Worm (Caenorhabditis elegans) whole organism, mixed stage, embryonic: ENCODE data around the gene tsp-11.

Experiments
- ceh-83 ChIP-seq: fragments of 200-800 bp; sonication (Bioruptor generic); optimal IDR thresholded peaks from 2 replicates; lab custom pipeline; 2018; ENCODE audit warnings: mild to moderate bottlenecking, missing genetic modification characterization, missing compliant biosample characterization
- drap-1 ChIP-seq: fragments of 200-800 bp; sonication (Bioruptor generic); optimal IDR thresholded peaks from 3 replicates; lab custom pipeline; 2018; ENCODE audit warnings: mild to moderate bottlenecking, missing genetic modification characterization, missing compliant biosample characterization
- elt-1 ChIP-seq: sonication (generic microtip); optimal IDR thresholded peaks from 2 replicates; lab custom pipeline; 2017; ENCODE audit warnings: missing genetic modification characterization, mild to moderate bottlenecking, missing compliant biosample characterization, antibody characterized with exemption, moderate library complexity, borderline replicate concordance; ENCODE audit not compliant: insufficient read depth
- elt-3 ChIP-seq: fragments of 150-350 bp; optimal IDR thresholded peaks from 2 replicates; lab custom pipeline; 2014; ENCODE audit warnings: missing biosample characterization, missing genetic modification characterization
- flh-1 ChIP-seq: fragments of 200-800 bp; sonication (Bioruptor generic); optimal IDR thresholded peaks from 2 replicates; lab custom pipeline; 2018; ENCODE audit warnings: mild to moderate bottlenecking, missing genetic modification characterization, moderate library complexity, missing compliant biosample characterization
- nhr-237 ChIP-seq: fragments of 150-350 bp; optimal IDR thresholded peaks from 2 replicates; lab custom pipeline; 2014; ENCODE audit warnings: missing biosample characterization, missing genetic modification characterization
- pha-4 ChIP-seq: fragments of 150-350 bp; optimal IDR thresholded peaks from 2 replicates; lab custom pipeline; 2018; ENCODE audit warnings: missing biosample characterization, missing genetic modification reagents, missing genetic modification characterization
- sptf-1 ChIP-seq: sonication (generic microtip); optimal IDR thresholded peaks from 2 replicates; lab custom pipeline; 2017; ENCODE audit warnings: mild to moderate bottlenecking, missing genetic modification characterization, moderate library complexity, missing compliant biosample characterization
- unc-39 ChIP-seq: fragments of 150-350 bp; optimal IDR thresholded peaks from 2 replicates; lab custom pipeline; 2014; ENCODE audit warnings: missing biosample characterization, missing genetic modification characterization
- unc-62 ChIP-seq: fragments of 150-350 bp; optimal IDR thresholded peaks from 2 replicates; lab custom pipeline; 2014; ENCODE audit warnings: missing biosample characterization, missing genetic modification reagents, missing genetic modification characterization

DNA sequence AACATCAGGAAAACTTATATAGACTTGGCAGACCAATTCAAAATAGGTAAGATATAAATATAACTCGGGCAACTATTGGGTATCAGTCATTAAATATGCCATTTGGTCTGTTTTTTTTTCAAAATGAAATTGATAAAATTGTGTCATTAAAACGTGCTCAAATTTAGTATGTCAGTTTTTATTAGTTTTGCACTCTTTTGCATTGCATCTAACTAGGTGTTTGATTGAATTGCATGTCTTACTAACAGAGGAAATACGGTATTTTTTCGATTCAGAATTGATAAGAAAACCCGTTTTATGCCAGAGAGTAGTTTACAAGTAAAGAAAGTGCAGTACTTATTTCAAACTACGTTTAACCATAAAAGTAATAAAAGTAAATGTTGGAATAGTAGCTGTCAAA, 7.2 kb upstream of the tsp-11 start:
- TF ChIP-seq pha-4 (tag; lab: Kevin White, UChicago) (no peak), flh-1 (GFP tag; lab: Kevin White, UChicago) (no peak), unc-62 (no peak), unc-39 (tag; lab: Kevin White, UChicago) (no peak), elt-1 (tag; lab: Kevin White, UChicago) (no peak), nhr-237 (tag; lab: Kevin White, UChicago) (no peak), ceh-83 (GFP tag; lab: Kevin White, UChicago) (no peak), sptf-1 (tag; lab: Kevin White, UChicago) (no peak), elt-3 (no peak), drap-1 (GFP tag; lab: Kevin White, UChicago) (no peak)
